Fruit fly (Drosophila melanogaster) whole organism, embryonic: ENCODE data around the gene Srp9.
A peak's percentile ranks its signal among the peaks of the same experiment; 100 is the strongest.

Source experiments
- BEAF-32 ChIP-seq: fragments of 200-800 bp; sonication (Bioruptor generic); optimal IDR thresholded peaks from 3 replicates; lab custom pipeline; 2017; ENCODE audit warnings: missing biosample characterization, missing genetic modification characterization, mild to moderate bottlenecking, moderate library complexity, missing genetic modification reagents
- Bteb2 ChIP-seq: fragments of 200-800 bp; sonication (Bioruptor generic); optimal IDR thresholded peaks from 2 replicates; lab custom pipeline; 2016; ENCODE audit warnings: missing biosample characterization, missing genetic modification characterization
- CG10209 ChIP-seq: fragments of 200-800 bp; sonication (Bioruptor generic); optimal IDR thresholded peaks from 3 replicates; lab custom pipeline; 2017; ENCODE audit warnings: missing biosample characterization, mild to moderate bottlenecking, missing genetic modification characterization, missing genetic modification reagents
- CG10267 ChIP-seq: fragments of 200-800 bp; sonication (Bioruptor generic); optimal IDR thresholded peaks from 2 replicates; lab custom pipeline; 2018; ENCODE audit warnings: missing biosample characterization, mild to moderate bottlenecking, missing genetic modification characterization, moderate library complexity
- CG10274 ChIP-seq: fragments of 200-800 bp; sonication (Bioruptor generic); optimal IDR thresholded peaks from 3 replicates; lab custom pipeline; 2017; ENCODE audit warnings: missing biosample characterization, mild to moderate bottlenecking, missing genetic modification characterization
- CG12769 ChIP-seq: fragments of 200-800 bp; sonication (Bioruptor generic); optimal IDR thresholded peaks from 2 replicates; lab custom pipeline; 2019; ENCODE audit warnings: missing biosample characterization, mild to moderate bottlenecking, missing genetic modification characterization, moderate library complexity
- CG13424 ChIP-seq: fragments of 200-800 bp; sonication (Bioruptor generic); optimal IDR thresholded peaks from 2 replicates; lab custom pipeline; 2019; ENCODE audit warnings: missing biosample characterization, mild to moderate bottlenecking, missing genetic modification characterization, moderate library complexity
- CG14441 ChIP-seq: fragments of 200-800 bp; sonication (Bioruptor generic); IDR thresholded peaks from 2 replicates; pipeline ENCODE4 v1.3.6; 2022; ENCODE audit warnings: missing biosample characterization, missing genetic modification characterization
- CG14667 ChIP-seq: fragments of 200-800 bp; sonication (Bioruptor generic); IDR thresholded peaks from 2 replicates; pipeline ENCODE4 v1.3.6; 2022; ENCODE audit warnings: missing biosample characterization, missing genetic modification characterization
- CG15011 ChIP-seq: fragments of 200-800 bp; sonication (Bioruptor generic); optimal IDR thresholded peaks from 3 replicates; lab custom pipeline; 2018; ENCODE audit warnings: missing biosample characterization, mild to moderate bottlenecking, missing genetic modification characterization
- CG15269 ChIP-seq: fragments of 200-800 bp; sonication (Bioruptor generic); optimal IDR thresholded peaks from 2 replicates; lab custom pipeline; 2018; ENCODE audit warnings: missing biosample characterization, mild to moderate bottlenecking, missing genetic modification characterization, moderate library complexity
- CG17359 ChIP-seq: fragments of 200-800 bp; sonication (Bioruptor generic); optimal IDR thresholded peaks from 3 replicates; lab custom pipeline; 2018; ENCODE audit warnings: missing biosample characterization, mild to moderate bottlenecking, missing genetic modification characterization, moderate library complexity
- CG18476 ChIP-seq: fragments of 200-800 bp; sonication (Bioruptor generic); optimal IDR thresholded peaks from 2 replicates; lab custom pipeline; 2016; ENCODE audit warnings: missing biosample characterization, mild to moderate bottlenecking, missing genetic modification characterization
- CG2129 ChIP-seq: fragments of 200-800 bp; sonication (Bioruptor generic); IDR thresholded peaks from 2 replicates; pipeline ENCODE4 v1.3.6; 2022; ENCODE audit warnings: missing biosample characterization, missing genetic modification characterization; ENCODE audit not compliant: partially characterized antibody
- CG31224 ChIP-seq: fragments of 200-800 bp; sonication (Bioruptor generic); IDR thresholded peaks from 2 replicates; pipeline ENCODE4 v1.3.6; 2022; ENCODE audit warnings: missing biosample characterization, missing genetic modification characterization
- CG3838 ChIP-seq: fragments of 200-800 bp; sonication (Bioruptor generic); optimal IDR thresholded peaks from 3 replicates; lab custom pipeline; 2016; ENCODE audit warnings: missing biosample characterization, missing genetic modification characterization
- CG3847 ChIP-seq: fragments of 200-800 bp; sonication (Bioruptor generic); IDR thresholded peaks from 2 replicates; pipeline ENCODE4 v1.3.6; 2022; ENCODE audit warnings: missing biosample characterization, missing genetic modification characterization
- CG4328 ChIP-seq: fragments of 200-800 bp; sonication (Bioruptor generic); optimal IDR thresholded peaks from 3 replicates; lab custom pipeline; 2017; ENCODE audit warnings: missing biosample characterization, missing genetic modification reagents, missing genetic modification characterization
- CG5180 ChIP-seq: fragments of 200-800 bp; sonication (Bioruptor generic); optimal IDR thresholded peaks from 3 replicates; lab custom pipeline; 2017; ENCODE audit warnings: missing biosample characterization, missing genetic modification characterization, mild to moderate bottlenecking, moderate library complexity, missing genetic modification reagents
- CG6175 ChIP-seq: fragments of 200-800 bp; sonication (Bioruptor generic); IDR thresholded peaks from 3 replicates; pipeline ENCODE4 v1.3.6; 2022; ENCODE audit warnings: missing biosample characterization, missing genetic modification characterization
- CG6854 ChIP-seq: fragments of 200-800 bp; sonication (Bioruptor generic); optimal IDR thresholded peaks from 3 replicates; lab custom pipeline; 2017; ENCODE audit warnings: missing biosample characterization, mild to moderate bottlenecking, missing genetic modification characterization
- CG7786 ChIP-seq: fragments of 200-800 bp; sonication (Bioruptor generic); optimal IDR thresholded peaks from 2 replicates; lab custom pipeline; 2016; ENCODE audit warnings: missing biosample characterization, missing genetic modification characterization
- CG9876 ChIP-seq: fragments of 200-800 bp; sonication (Bioruptor generic); optimal IDR thresholded peaks from 2 replicates; lab custom pipeline; 2016; ENCODE audit warnings: missing biosample characterization, missing genetic modification characterization
- Dp ChIP-seq: fragments of 200-800 bp; sonication (Bioruptor generic); optimal IDR thresholded peaks from 2 replicates; lab custom pipeline; 2018; ENCODE audit warnings: missing biosample characterization, mild to moderate bottlenecking, missing genetic modification characterization, moderate library complexity
- E2f1 ChIP-seq: fragments of 200-800 bp; sonication (Bioruptor generic); IDR thresholded peaks from 2 replicates; pipeline ENCODE4 v1.3.6; 2022; ENCODE audit warnings: missing biosample characterization, missing genetic modification characterization
- Eip74EF ChIP-seq, 2 experiments: fragments of 200-800 bp in 1 of 2; fragments of >200 bp in 1 of 2; sonication (Bioruptor generic) in 1 of 2; optimal IDR thresholded peaks; 2 replicates each; lab custom pipeline; 2017 to 2019; ENCODE audit warnings: missing biosample characterization in 2 of 2, missing genetic modification characterization in 2 of 2, mild to moderate bottlenecking in 1 of 2, moderate library complexity in 1 of 2
- NC2α ChIP-seq: fragments of 200-800 bp; sonication (Bioruptor generic); optimal IDR thresholded peaks from 2 replicates; lab custom pipeline; 2016; ENCODE audit warnings: missing biosample characterization, missing genetic modification characterization
- NC2β ChIP-seq: fragments of 200-800 bp; sonication (Bioruptor generic); optimal IDR thresholded peaks from 2 replicates; lab custom pipeline; 2016; ENCODE audit warnings: missing biosample characterization, missing genetic modification characterization
- Taf1 ChIP-seq: fragments of 200-800 bp; sonication (Bioruptor generic); IDR thresholded peaks from 2 replicates; pipeline ENCODE4 v1.3.6; 2022; ENCODE audit warnings: missing biosample characterization, missing genetic modification characterization
- Usf ChIP-seq: fragments of 200-800 bp; sonication (Bioruptor generic); optimal IDR thresholded peaks from 2 replicates; lab custom pipeline; 2017; ENCODE audit warnings: missing genotype, missing biosample characterization, missing genetic modification characterization
- ap ChIP-seq: fragments of 200-800 bp; sonication (Bioruptor generic); IDR thresholded peaks from 2 replicates; pipeline ENCODE4 v1.3.6; 2022; ENCODE audit warnings: missing biosample characterization, missing genetic modification characterization
- cas ChIP-seq: fragments of 200-800 bp; sonication (Bioruptor generic); IDR thresholded peaks from 2 replicates; pipeline ENCODE4 v1.3.6; 2022; ENCODE audit warnings: missing biosample characterization, missing genetic modification characterization
- crc ChIP-seq: fragments of 200-800 bp; sonication (Bioruptor generic); optimal IDR thresholded peaks from 2 replicates; lab custom pipeline; 2016; ENCODE audit warnings: missing biosample characterization, missing genetic modification characterization
- croc ChIP-seq: fragments of 200-800 bp; sonication (Bioruptor generic); conservative IDR thresholded peaks from 3 replicates; pipeline ENCODE4 v1.3.6; 2022; ENCODE audit warnings: missing biosample characterization, missing genetic modification characterization
- dan ChIP-seq: fragments of 200-800 bp; sonication (Bioruptor generic); IDR thresholded peaks from 2 replicates; pipeline ENCODE4 v1.3.6; 2022; ENCODE audit warnings: missing biosample characterization, missing genetic modification characterization
- danr ChIP-seq: fragments of 200-800 bp; sonication (Bioruptor generic); IDR thresholded peaks from 2 replicates; pipeline ENCODE4 v1.3.6; 2022; ENCODE audit warnings: missing biosample characterization, missing genetic modification characterization
- dmrt11E ChIP-seq: fragments of 200-800 bp; sonication (Bioruptor generic); optimal IDR thresholded peaks from 3 replicates; lab custom pipeline; 2018; ENCODE audit warnings: missing biosample characterization, mild to moderate bottlenecking, missing genetic modification characterization, moderate library complexity
- dpn ChIP-seq, 2 experiments: fragments of 200-800 bp; sonication (Bioruptor generic); optimal IDR thresholded peaks; 3 replicates each; lab custom pipeline; 2016; ENCODE audit warnings: missing biosample characterization in 2 of 2, missing genetic modification characterization in 2 of 2
- esg ChIP-seq: fragments of 200-800 bp; sonication (Bioruptor generic); conservative IDR thresholded peaks from 2 replicates; pipeline ENCODE4 v1.3.6; 2022; ENCODE audit warnings: missing biosample characterization, missing genetic modification characterization
- onecut ChIP-seq: fragments of 200-800 bp; sonication (Bioruptor generic); IDR thresholded peaks from 2 replicates; pipeline ENCODE4 v1.3.6; 2022; ENCODE audit warnings: missing biosample characterization, missing genetic modification characterization
- otp ChIP-seq: fragments of 200-800 bp; sonication (Bioruptor generic); IDR thresholded peaks from 3 replicates; pipeline ENCODE4, ENCODE4 v1.3.6; 2022; ENCODE audit warnings: missing biosample characterization, missing genetic modification characterization
- p53 ChIP-seq: fragments of 200-800 bp; sonication (Bioruptor generic); optimal IDR thresholded peaks from 2 replicates; lab custom pipeline; 2016; ENCODE audit warnings: missing biosample characterization, missing genetic modification characterization
- pb ChIP-seq: fragments of 200-800 bp; sonication (Bioruptor generic); optimal IDR thresholded peaks from 3 replicates; lab custom pipeline; 2016; ENCODE audit warnings: missing biosample characterization, missing genetic modification characterization
- peb ChIP-seq: fragments of 200-800 bp; sonication (Bioruptor generic); IDR thresholded peaks from 2 replicates; pipeline ENCODE4 v1.3.6; 2022; ENCODE audit warnings: missing biosample characterization, missing genetic modification characterization
- pita ChIP-seq: fragments of 200-800 bp; sonication (Bioruptor generic); optimal IDR thresholded peaks from 2 replicates; lab custom pipeline; 2017; ENCODE audit warnings: missing biosample characterization, mild to moderate bottlenecking, missing genetic modification characterization
- run ChIP-seq: fragments of 200-800 bp; sonication (Bioruptor generic); optimal IDR thresholded peaks from 3 replicates; lab custom pipeline; 2018; ENCODE audit warnings: missing biosample characterization, mild to moderate bottlenecking, missing genetic modification characterization
- salm ChIP-seq: fragments of 200-800 bp; sonication (Bioruptor generic); optimal IDR thresholded peaks from 2 replicates; lab custom pipeline; 2018; ENCODE audit warnings: missing biosample characterization, mild to moderate bottlenecking, missing genetic modification characterization
- tna ChIP-seq: fragments of 200-800 bp; sonication (Bioruptor generic); IDR thresholded peaks from 2 replicates; pipeline ENCODE4 v1.3.6; 2022; ENCODE audit warnings: missing biosample characterization, missing genetic modification characterization; ENCODE audit not compliant: partially characterized antibody
- wek ChIP-seq: fragments of 200-800 bp; sonication (Bioruptor generic); optimal IDR thresholded peaks from 3 replicates; lab custom pipeline; 2018; ENCODE audit warnings: missing biosample characterization, mild to moderate bottlenecking, missing genetic modification characterization, moderate library complexity
- zf30C ChIP-seq: fragments of 200-800 bp; sonication (Bioruptor generic); optimal IDR thresholded peaks from 3 replicates; lab custom pipeline; 2018; ENCODE audit warnings: missing biosample characterization, mild to moderate bottlenecking, missing genetic modification characterization

Gene Srp9

DNA sequence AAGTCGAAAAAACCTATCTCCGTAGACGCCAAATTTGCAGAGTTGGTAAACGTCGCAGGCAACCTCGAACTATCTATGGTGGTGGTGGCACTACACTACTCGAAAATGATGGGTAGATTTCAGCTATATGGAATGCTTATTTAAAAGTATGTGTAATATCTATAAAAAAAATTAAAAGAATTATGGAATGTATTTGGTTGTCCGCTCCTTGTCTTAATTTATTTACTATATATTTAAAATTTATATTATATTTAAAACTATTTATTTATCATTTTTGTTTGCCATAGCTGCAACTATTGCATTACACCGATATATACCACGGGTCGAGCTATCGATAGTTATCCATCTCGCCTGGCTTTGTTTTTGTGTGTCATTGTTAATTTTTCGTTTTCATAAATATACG lies 39.9 kb downstream of the Srp9 start, which contains the start of the genes HP4 and CG8209 (continued):
- TF ChIP-seq run (tag; lab: Kevin White, UChicago) (peak; percentile 30), zf30C (GFP tag; lab: Kevin White, UChicago) (peak; percentile 99), dan (GFP tag; lab: Robert Waterston, UW) (no peak), otp (GFP tag; lab: Robert Waterston, UW) (0 out of 3 replicates have a peak, but pooled peaks have one; percentile 46), CG3838 (GFP tag; lab: Kevin White, UChicago) (no peak), pb (GFP tag; lab: Kevin White, UChicago) (peak; percentile 18), CG31224 (GFP tag; lab: Robert Waterston, UW) (peak; percentile 71), BEAF-32 (peak; percentile 85), CG10274 (GFP tag; lab: Kevin White, UChicago) (peak; percentile 50), CG6175 (GFP tag; lab: Robert Waterston, UW) (peak; percentile 28; the same call in 1 of the 3 replicates), CG3847 (peak; percentile 86), CG7786 (GFP tag; lab: Kevin White, UChicago) (peak; percentile 47), CG10209 (GFP tag; lab: Kevin White, UChicago) (peak; percentile 83), pita (no peak), esg (GFP tag; lab: Robert Waterston, UW) (peak; percentile 81), CG12769 (peak; percentile 51), peb (GFP tag; lab: Robert Waterston, UW) (peak; percentile 45; the same call in 1 of the 2 replicates), ap (GFP tag; lab: Robert Waterston, UW) (peak; percentile 73), NC2α (GFP tag; lab: Kevin White, UChicago) (no peak), CG15269 (tag; lab: Kevin White, UChicago) (peak; percentile 85), onecut (peak; percentile 69), tna (GFP tag; lab: Robert Waterston, UW) (peak; percentile 81), p53 (GFP tag; lab: Kevin White, UChicago) (no peak), salm (peak; percentile 59), NC2β (GFP tag; lab: Kevin White, UChicago) (peak; percentile 18), cas (GFP tag; lab: Robert Waterston, UW) (peak; percentile 77), CG15011 (GFP tag; lab: Kevin White, UChicago) (peak; percentile 47), CG2129 (GFP tag; lab: Robert Waterston, UW) (peak; percentile 96), crc (GFP tag; lab: Kevin White, UChicago) (no peak), CG17359 (peak; percentile 82), CG5180 (GFP tag; lab: Kevin White, UChicago) (peak; percentile 51), CG18476 (GFP tag; lab: Kevin White, UChicago) (peak; percentile 75), CG13424 (tag; lab: Kevin White, UChicago) (peak; percentile 87), Bteb2 (GFP tag; lab: Kevin White, UChicago) (peak; percentile 36), danr (GFP tag; lab: Robert Waterston, UW) (peak; percentile 37; the same call in 1 of the 2 replicates), CG9876 (GFP tag; lab: Kevin White, UChicago) (no peak), Usf (peak; percentile 5), dpn (GFP tag; optimal IDR thresholded peaks at IDR 0.05; lab: Kevin White, UChicago) (peak; percentile 61 to 86), Dp (GFP tag; lab: Kevin White, UChicago) (peak; percentile 53), wek (GFP tag; lab: Kevin White, UChicago) (no peak), CG14667 (GFP tag; lab: Robert Waterston, UW) (peak; percentile 73), CG14441 (peak; percentile 84), CG4328 (GFP tag; lab: Kevin White, UChicago) (peak; percentile 74), croc (GFP tag; lab: Robert Waterston, UW) (peak; percentile 71), CG10267 (tag; lab: Kevin White, UChicago) (peak; percentile 96), CG6854 (GFP tag; lab: Kevin White, UChicago) (peak; percentile 54), E2f1 (GFP tag; lab: Robert Waterston, UW) (peak; percentile 89), Taf1 (GFP tag; lab: Robert Waterston, UW) (peak; percentile 61; the same call in 1 of the 2 replicates), dmrt11E (tag; lab: Kevin White, UChicago) (peak; percentile 79), Eip74EF (GFP tag; optimal IDR thresholded peaks at IDR 0.05; lab: Kevin White, UChicago) (peak in 1 of 2 experiments; percentile 63)
